Fruit fly (Drosophila melanogaster) whole organism, pupa: Measurements from ENCODE around the gene Tmem214.

Source experiments
- CG10348 ChIP-seq: fragments of 200-800 bp; sonication (Bioruptor generic); IDR thresholded peaks from 2 replicates; pipeline ENCODE4 v1.3.6; 2022; ENCODE audit warnings: missing biosample characterization, missing genetic modification characterization
- CG12605 ChIP-seq: fragments of 200-800 bp; sonication (Bioruptor generic); IDR thresholded peaks from 2 replicates; pipeline ENCODE4 v1.3.6; 2022; ENCODE audit warnings: missing biosample characterization, missing genetic modification characterization
- CG13204 ChIP-seq: fragments of 200-800 bp; sonication (Bioruptor generic); optimal IDR thresholded peaks from 2 replicates; lab custom pipeline; 2018; ENCODE audit warnings: missing biosample characterization, mild to moderate bottlenecking, missing genetic modification characterization, moderate library complexity
- CG14655 ChIP-seq: fragments of 200-800 bp; sonication (Bioruptor generic); optimal IDR thresholded peaks from 3 replicates; lab custom pipeline; 2017; ENCODE audit warnings: mild to moderate bottlenecking, missing biosample characterization, missing genetic modification reagents, missing genetic modification characterization
- CG15710 ChIP-seq: fragments of 200-800 bp; sonication (Bioruptor generic); optimal IDR thresholded peaks from 2 replicates; lab custom pipeline; 2018; ENCODE audit warnings: missing biosample characterization, mild to moderate bottlenecking, missing genetic modification characterization, moderate library complexity
- CG17806 ChIP-seq: fragments of 200-800 bp; sonication (Bioruptor generic); optimal IDR thresholded peaks from 2 replicates; lab custom pipeline; 2018; ENCODE audit warnings: missing biosample characterization, mild to moderate bottlenecking, missing genetic modification characterization, moderate library complexity
- CG32121 ChIP-seq: fragments of 200-800 bp; sonication (Bioruptor generic); IDR thresholded peaks from 2 replicates; pipeline ENCODE4 v1.3.6; 2022; ENCODE audit warnings: missing biosample characterization, missing genetic modification characterization
- CG4496 ChIP-seq: fragments of 200-800 bp; sonication (Bioruptor generic); IDR thresholded peaks from 3 replicates; pipeline ENCODE4 v1.3.6; 2022; ENCODE audit warnings: missing biosample characterization, missing genetic modification characterization
- CG8301 ChIP-seq: fragments of 200-800 bp; sonication (Bioruptor generic); optimal IDR thresholded peaks from 2 replicates; lab custom pipeline; 2018; ENCODE audit warnings: missing biosample characterization, mild to moderate bottlenecking, missing genetic modification characterization
- CG9948 ChIP-seq: fragments of 200-800 bp; sonication (Bioruptor generic); optimal IDR thresholded peaks from 2 replicates; lab custom pipeline; 2018; ENCODE audit warnings: missing biosample characterization, mild to moderate bottlenecking, missing genetic modification characterization, moderate library complexity
- D1 ChIP-seq: fragments of 200-800 bp; sonication (Bioruptor generic); optimal IDR thresholded peaks from 2 replicates; lab custom pipeline; 2018; ENCODE audit warnings: missing biosample characterization, mild to moderate bottlenecking, missing genetic modification characterization, moderate library complexity
- EcR ChIP-seq: fragments of 200-800 bp; sonication (Bioruptor generic); optimal IDR thresholded peaks from 3 replicates; lab custom pipeline; 2019; ENCODE audit warnings: missing biosample characterization, missing genetic modification characterization, mild to moderate bottlenecking, moderate library complexity, missing genetic modification reagents
- Ets98B ChIP-seq: fragments of 200-800 bp; sonication (Bioruptor generic); IDR thresholded peaks from 2 replicates; pipeline ENCODE4 v1.3.6; 2022; ENCODE audit warnings: missing biosample characterization, missing genetic modification characterization
- Pif1B ChIP-seq: fragments of 200-800 bp; sonication (Bioruptor generic); optimal IDR thresholded peaks from 3 replicates; lab custom pipeline; 2016; ENCODE audit warnings: missing biosample characterization, missing genetic modification characterization
- fd96Ca ChIP-seq: fragments of 200-800 bp; sonication (Bioruptor generic); IDR thresholded peaks from 3 replicates; pipeline ENCODE4 v1.3.6; 2022; ENCODE audit warnings: missing biosample characterization, missing genetic modification characterization
- gl ChIP-seq: fragments of 200-800 bp; sonication (Bioruptor generic); optimal IDR thresholded peaks from 2 replicates; lab custom pipeline; 2018; ENCODE audit warnings: missing biosample characterization, mild to moderate bottlenecking, missing genetic modification characterization
- rn ChIP-seq: fragments of 200-800 bp; sonication (Bioruptor generic); IDR thresholded peaks from 2 replicates; pipeline ENCODE4 v1.3.6; 2022; ENCODE audit warnings: missing biosample characterization, missing genetic modification characterization

The Tmem214 gene

dm6 chr2L:10947815-10948214 is 22.3 kb downstream of the Tmem214 start:
- TF ChIP-seq CG32121 (GFP tag; lab: Robert Waterston, UW) (peak; percentile 78), CG4496 (peak; percentile 54; the same call in 2 of the 3 replicates)

- no peak for TF ChIP-seq EcR (GFP tag; lab: Kevin White, UChicago)
- no peak for TF ChIP-seq CG10348 (GFP tag; lab: Robert Waterston, UW)
- no peak for TF ChIP-seq rn (GFP tag; lab: Robert Waterston, UW)
- no peak for TF ChIP-seq CG12605 (GFP tag; lab: Robert Waterston, UW)
- TF ChIP-seq CG15710 = no peak
- TF ChIP-seq fd96Ca = no peak
- no peak for TF ChIP-seq CG17806 (tag; lab: Kevin White, UChicago)
- TF ChIP-seq D1 (tag; lab: Kevin White, UChicago) = no peak
- TF ChIP-seq Pif1B (GFP tag; lab: Kevin White, UChicago) = no peak
- no peak for TF ChIP-seq CG8301 (tag; lab: Kevin White, UChicago)
- TF ChIP-seq CG32121 (GFP tag; lab: Robert Waterston, UW) = no peak
- TF ChIP-seq CG9948 = no peak
- no peak for TF ChIP-seq CG14655 (GFP tag; lab: Kevin White, UChicago)
- TF ChIP-seq CG13204 (GFP tag; lab: Kevin White, UChicago) = no peak
- no peak for TF ChIP-seq Ets98B (GFP tag; lab: Robert Waterston, UW)
These were observed 29.9 kb downstream of the Tmem214 start for dm6 chr2L:10940196-10940595.

DNA sequence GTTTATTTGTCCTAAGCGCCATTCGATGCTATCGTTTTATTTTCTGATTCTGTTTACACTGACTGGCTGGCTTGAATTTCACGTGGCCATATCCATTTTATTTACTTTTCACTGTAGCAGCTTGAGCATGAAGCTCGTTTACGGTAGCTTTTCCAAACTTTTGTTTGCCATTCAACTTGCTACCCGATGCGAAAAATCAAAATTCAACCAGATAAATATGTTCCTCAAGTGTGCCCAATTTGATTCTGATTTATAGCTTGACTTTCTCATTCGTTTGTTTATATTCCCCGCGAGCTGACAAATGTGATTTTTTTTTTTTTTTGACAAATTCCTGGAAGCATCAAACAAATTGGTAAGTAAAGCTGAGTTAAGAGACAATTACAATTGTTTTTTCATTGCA is 33.7 kb downstream of the Tmem214 start, which contains the start of gene CG14072:
Gene CG14072, plus strand, starts transcription at position 301 of the 400 bp plus-strand sequence.
- TF ChIP-seq CG14655 (GFP tag; lab: Kevin White, UChicago) (no peak), fd96Ca (no peak), D1 (tag; lab: Kevin White, UChicago) (no peak), gl (no peak), Pif1B (GFP tag; lab: Kevin White, UChicago) (no peak)
